Worm (Caenorhabditis elegans): ENCODE data around the gene ptr-6.

DNA sequence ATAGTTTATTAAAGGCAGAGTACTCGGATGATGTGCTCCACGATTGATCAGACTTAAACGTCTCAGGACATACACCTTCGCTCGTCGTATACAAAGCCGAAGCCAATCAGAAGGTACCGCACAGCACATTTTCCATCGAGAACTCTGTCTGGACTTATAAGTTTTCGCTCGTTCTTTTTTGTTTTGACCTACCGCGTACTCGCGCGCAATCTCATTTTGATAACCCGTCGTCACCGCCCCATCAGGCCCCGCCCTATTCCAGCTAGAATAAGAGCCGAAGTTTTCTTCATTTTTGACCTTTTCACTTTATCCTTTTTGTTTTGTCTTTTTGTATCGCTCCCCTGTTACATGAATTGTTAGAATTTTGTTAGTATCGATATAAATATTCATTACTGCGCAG, 17.0 kb downstream of the ptr-6 start, which contains the start of gene EGAP2.2:
- TF ChIP-seq ztf-11 (tag; optimal IDR thresholded peaks at IDR 0.05) (no peak), nhr-76 (tag; optimal IDR thresholded peaks at IDR 0.05) (no peak), snpc-4 (tag; optimal IDR thresholded peaks at IDR 0.05) (no peak)
